Fruit fly (Drosophila melanogaster): ENCODE results near the gene EMC3.

The EMC3 gene

dm6 chr2L:10697992-10698391, 34.2 kb downstream of the EMC3 start, which contains the start of gene CG7300:
Gene CG7300, minus strand, starts transcription at chr2L:10698043.
- TF ChIP-seq noc (tag; optimal IDR thresholded peaks at IDR 0.05) = peak; percentile 80

dm6 chr2L:10694053-10694618, 38.1 kb downstream of the EMC3 start, which contains the start of gene CG17108:
Gene CG17108, minus strand, starts transcription at chr2L:10694103.
- no peak for TF ChIP-seq noc (tag; optimal IDR thresholded peaks at IDR 0.05)

dm6 chr2L:10693018-10693417, 39.2 kb downstream of the EMC3 start:
- no peak for TF ChIP-seq noc (tag; optimal IDR thresholded peaks at IDR 0.05)

- TF ChIP-seq noc (tag; optimal IDR thresholded peaks at IDR 0.05) = no peak
Measured at dm6 chr2L:10689221-10690034, 42.8 kb downstream of the EMC3 start, which contains the start of gene CG7294. Gene CG7294, minus strand, starts transcription at chr2L:10689271.

dm6 chr2L:10688764-10689163, 43.5 kb downstream of the EMC3 start:
- no peak for TF ChIP-seq noc (tag; optimal IDR thresholded peaks at IDR 0.05)

DNA sequence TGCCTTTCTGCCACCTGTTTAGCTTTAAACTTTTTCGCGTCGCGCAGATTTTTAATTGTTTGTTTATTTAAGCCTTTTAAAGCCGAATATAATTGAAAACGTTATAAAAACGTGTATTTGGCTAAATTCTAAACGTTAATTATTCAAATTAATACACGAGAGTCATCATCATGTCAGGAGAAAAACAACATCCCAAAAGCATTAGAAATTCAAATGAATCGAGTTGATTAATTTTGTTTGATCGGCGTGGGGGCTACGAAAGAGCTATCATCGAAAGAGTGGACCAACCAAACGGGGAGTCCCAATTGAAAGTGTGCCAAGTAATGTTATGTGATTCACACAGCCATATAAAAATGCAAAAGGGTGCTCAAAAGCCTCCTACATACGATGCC, 44.4 kb downstream of the EMC3 start:
- no peak for TF ChIP-seq noc (tag; optimal IDR thresholded peaks at IDR 0.05)

- TF ChIP-seq noc (tag; optimal IDR thresholded peaks at IDR 0.05) = no peak
Measured at dm6 chr2L:10687009-10687793, 45.0 kb downstream of the EMC3 start, which contains the start of gene CG7296. Gene CG7296, minus strand, starts transcription at chr2L:10687066.

- TF ChIP-seq noc (tag; optimal IDR thresholded peaks at IDR 0.05) = no peak
Measured at dm6 chr2L:10685666-10686065, 46.6 kb downstream of the EMC3 start.

dm6 chr2L:10684309-10684708, 47.9 kb downstream of the EMC3 start, which contains the start of gene CG7299:
Gene CG7299, minus strand, starts transcription at chr2L:10684409.
- TF ChIP-seq noc (tag; optimal IDR thresholded peaks at IDR 0.05) = no peak

DNA sequence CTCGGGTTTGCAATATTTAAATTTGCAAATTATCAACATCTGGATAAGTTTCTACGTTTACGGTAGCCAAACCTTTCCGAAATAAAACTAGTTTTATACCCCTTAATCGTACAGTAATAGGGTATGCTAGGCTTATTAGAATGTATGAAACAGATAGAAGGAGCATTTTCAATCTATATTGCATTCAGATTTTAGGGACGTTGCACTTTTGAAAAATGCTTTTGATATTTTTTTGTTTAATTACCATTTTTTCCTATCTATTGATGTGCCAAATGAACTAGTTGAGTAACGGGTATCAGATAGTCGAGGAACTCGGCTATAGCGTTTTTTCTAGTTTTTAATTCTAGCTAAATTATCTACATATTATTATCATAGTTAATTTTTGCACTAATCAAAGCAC, 49.3 kb downstream of the EMC3 start:
- TF ChIP-seq noc (tag; optimal IDR thresholded peaks at IDR 0.05) = peak; percentile 58

DNA sequence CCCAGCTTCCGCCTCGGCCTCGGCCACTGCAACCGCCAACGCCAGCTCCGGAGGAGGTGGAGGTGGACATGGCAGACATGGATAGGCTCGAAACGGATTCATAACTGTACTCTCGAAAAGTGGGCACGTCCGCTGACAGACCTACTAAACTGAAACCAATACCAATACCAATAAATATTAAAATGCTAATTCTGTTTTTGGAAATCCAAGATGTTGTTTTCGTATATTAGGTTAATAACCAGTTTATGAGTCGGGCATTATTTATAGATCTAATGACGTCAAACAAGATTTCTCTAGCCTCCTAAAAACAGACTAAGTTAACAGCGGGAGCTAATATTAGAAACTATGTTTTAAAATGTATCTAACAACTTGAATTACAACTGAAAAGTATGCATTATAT, 50.0 kb downstream of the EMC3 start:
- TF ChIP-seq noc (tag; optimal IDR thresholded peaks at IDR 0.05) = no peak

DNA sequence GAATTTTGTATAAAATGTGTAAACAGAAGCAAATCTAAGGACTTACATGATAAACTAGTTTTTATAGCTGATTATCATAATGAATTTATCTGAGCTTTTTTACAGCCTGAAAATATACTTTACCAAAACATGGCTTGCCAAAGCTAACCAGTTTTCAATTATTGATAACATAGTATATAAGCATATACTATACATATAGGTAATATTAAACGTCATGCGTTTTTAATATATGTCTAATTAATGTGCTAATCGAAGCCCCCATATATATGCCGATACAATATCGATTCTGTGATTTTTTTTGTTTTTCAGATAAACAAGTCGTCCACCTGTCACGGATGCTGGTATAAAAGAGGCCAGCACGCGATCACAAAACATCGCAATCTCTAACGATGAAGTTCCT, 50.6 kb downstream of the EMC3 start, which contains the start of gene CG17107:
Gene CG17107 (plus strand): TSS at position 301 of the 400 bp plus-strand sequence.
- no peak for TF ChIP-seq noc (tag; optimal IDR thresholded peaks at IDR 0.05)
